Fruit fly (Drosophila melanogaster): ENCODE data around the gene CG5909.

CG5909 gene

DNA sequence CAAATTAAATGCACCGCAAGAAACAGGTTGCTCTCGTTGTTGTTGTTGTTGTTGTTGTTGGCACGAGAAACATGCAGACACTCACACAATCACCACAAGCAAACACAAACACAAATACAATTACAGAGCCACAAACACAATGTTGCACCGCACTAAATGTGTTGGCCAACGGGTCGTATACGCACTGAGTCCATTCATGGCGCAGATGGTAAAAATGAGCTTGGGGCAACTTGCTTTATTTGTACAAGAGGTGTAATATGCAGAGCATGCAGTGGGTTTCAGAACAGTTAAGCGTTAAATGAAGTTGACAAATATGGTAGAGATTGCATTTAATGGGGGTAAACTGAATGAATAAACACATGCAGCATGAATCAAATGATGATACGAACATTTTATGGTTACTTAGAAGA lies 23.0 kb upstream of the CG5909 start:
- TF ChIP-seq usp (GFP tag; optimal IDR thresholded peaks at IDR 0.05), result no peak
- no peak for TF ChIP-seq tai (GFP tag; optimal IDR thresholded peaks at IDR 0.05)
- TF ChIP-seq pan (optimal IDR thresholded peaks at IDR 0.05), result no peak
- no peak for TF ChIP-seq Hnf4 (GFP tag; optimal IDR thresholded peaks at IDR 0.05)
- TF ChIP-seq sage (GFP tag; optimal IDR thresholded peaks at IDR 0.05), result no peak
- no peak for TF ChIP-seq Dif (GFP tag; optimal IDR thresholded peaks at IDR 0.05; ENCODE audit: partially characterized antibody)
- no peak for TF ChIP-seq psq (GFP tag; optimal IDR thresholded peaks at IDR 0.05)
- TF ChIP-seq dl (GFP tag; optimal IDR thresholded peaks at IDR 0.05; ENCODE audit: insufficient read depth in 1 of 2, partially characterized antibody in 2 of 2), result no peak
- no peak for TF ChIP-seq woc (GFP tag; optimal IDR thresholded peaks at IDR 0.05)
- no peak for TF ChIP-seq Vsx2 (GFP tag; optimal IDR thresholded peaks at IDR 0.05; ENCODE audit: partially characterized antibody)
- TF ChIP-seq br (GFP tag; optimal IDR thresholded peaks at IDR 0.05), result no peak
- TF ChIP-seq rgr (GFP tag; optimal IDR thresholded peaks at IDR 0.05), result no peak
- TF ChIP-seq OdsH (GFP tag; optimal IDR thresholded peaks at IDR 0.05), result no peak
- TF ChIP-seq HLH106 (tag; optimal IDR thresholded peaks at IDR 0.05), result no peak
- no peak for TF ChIP-seq dmrt93B (GFP tag; optimal IDR thresholded peaks at IDR 0.05)
- no peak for TF ChIP-seq dsf (GFP tag; optimal IDR thresholded peaks at IDR 0.05; ENCODE audit: borderline replicate concordance)
- no peak for TF ChIP-seq jim (GFP tag; optimal IDR thresholded peaks at IDR 0.05)

DNA sequence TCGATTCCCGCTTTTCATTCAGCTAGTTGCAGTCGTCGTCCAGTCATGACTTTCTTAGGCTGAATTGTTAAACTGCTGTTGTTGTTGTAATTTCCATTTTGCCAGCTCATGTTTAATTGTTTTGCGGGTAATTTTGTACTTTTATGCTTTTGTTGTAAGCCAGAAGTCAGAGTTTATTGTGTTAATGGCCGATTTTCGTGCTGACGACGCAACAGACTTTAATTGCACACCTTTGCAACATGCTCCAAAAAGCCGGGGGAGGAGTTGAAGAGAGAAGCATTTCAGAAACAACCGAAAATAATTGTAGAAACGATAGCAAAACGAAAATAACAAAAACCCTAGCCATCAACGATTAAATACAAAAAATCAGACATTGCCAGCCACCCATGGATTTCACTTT lies 22.3 kb upstream of the CG5909 start:
- no peak for TF ChIP-seq Myc (optimal IDR thresholded peaks at IDR 0.05)
- TF ChIP-seq Dif (GFP tag; optimal IDR thresholded peaks at IDR 0.05; ENCODE audit: partially characterized antibody), result no peak
- TF ChIP-seq Hr78 (GFP tag; optimal IDR thresholded peaks at IDR 0.05), result no peak
- no peak for TF ChIP-seq Sp1 (GFP tag; optimal IDR thresholded peaks at IDR 0.05)
- TF ChIP-seq sv (GFP tag; optimal IDR thresholded peaks at IDR 0.05), result no peak
- TF ChIP-seq h (GFP tag; optimal IDR thresholded peaks at IDR 0.05), result no peak
- TF ChIP-seq fru (GFP tag; optimal IDR thresholded peaks at IDR 0.05), result no peak
- no peak for TF ChIP-seq sage (GFP tag; optimal IDR thresholded peaks at IDR 0.05)
- TF ChIP-seq jim (GFP tag; optimal IDR thresholded peaks at IDR 0.05), result no peak
- TF ChIP-seq tai (GFP tag; optimal IDR thresholded peaks at IDR 0.05), result no peak
- TF ChIP-seq psq (GFP tag; optimal IDR thresholded peaks at IDR 0.05), result no peak
- TF ChIP-seq CG9705 (GFP tag; optimal IDR thresholded peaks at IDR 0.05), result no peak
- no peak for TF ChIP-seq CG32264 (GFP tag; optimal IDR thresholded peaks at IDR 0.05)
- TF ChIP-seq Hnf4 (GFP tag; optimal IDR thresholded peaks at IDR 0.05), result no peak
- no peak for TF ChIP-seq lola (GFP tag; optimal IDR thresholded peaks at IDR 0.05)
- TF ChIP-seq ey (GFP tag; optimal IDR thresholded peaks at IDR 0.05), result no peak
- no peak for TF ChIP-seq dsf (GFP tag; optimal IDR thresholded peaks at IDR 0.05; ENCODE audit: borderline replicate concordance)

DNA sequence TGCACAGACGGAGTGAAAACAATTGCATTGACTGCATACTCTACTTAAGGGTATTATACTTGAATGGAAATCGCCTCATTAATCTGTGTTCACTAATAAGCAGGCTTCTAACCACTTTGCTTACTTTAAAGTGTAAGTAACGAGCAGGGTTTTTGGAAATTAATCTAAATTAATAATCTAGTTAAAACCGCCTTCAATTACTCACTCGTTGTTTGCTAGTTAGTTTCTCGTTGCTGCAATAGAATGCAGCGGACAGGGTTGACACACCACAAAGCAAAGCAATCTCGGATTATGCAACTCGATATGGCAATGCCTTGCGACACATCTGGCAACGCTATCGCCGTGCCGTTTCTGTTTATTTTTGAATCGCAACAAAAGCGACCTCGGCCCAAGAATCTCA lies 21.0 kb upstream of the CG5909 start:
- TF ChIP-seq pan (optimal IDR thresholded peaks at IDR 0.05), result no peak
- no peak for TF ChIP-seq woc (GFP tag; optimal IDR thresholded peaks at IDR 0.05)
- TF ChIP-seq foxo (GFP tag; optimal IDR thresholded peaks at IDR 0.05), result peak in 1 of 2 experiments; percentile 39
- TF ChIP-seq brk (GFP tag; optimal IDR thresholded peaks at IDR 0.05), result no peak
- peak; percentile 11 for TF ChIP-seq br (GFP tag; optimal IDR thresholded peaks at IDR 0.05)
- peak; percentile 16 for TF ChIP-seq fru (GFP tag; optimal IDR thresholded peaks at IDR 0.05)
- TF ChIP-seq psq (GFP tag; optimal IDR thresholded peaks at IDR 0.05), result peak; percentile 19
- no peak for TF ChIP-seq Hnf4 (GFP tag; optimal IDR thresholded peaks at IDR 0.05)
- peak; percentile 32 for TF ChIP-seq HLH106 (tag; optimal IDR thresholded peaks at IDR 0.05)
- TF ChIP-seq h (GFP tag; optimal IDR thresholded peaks at IDR 0.05), result peak; percentile 7

DNA sequence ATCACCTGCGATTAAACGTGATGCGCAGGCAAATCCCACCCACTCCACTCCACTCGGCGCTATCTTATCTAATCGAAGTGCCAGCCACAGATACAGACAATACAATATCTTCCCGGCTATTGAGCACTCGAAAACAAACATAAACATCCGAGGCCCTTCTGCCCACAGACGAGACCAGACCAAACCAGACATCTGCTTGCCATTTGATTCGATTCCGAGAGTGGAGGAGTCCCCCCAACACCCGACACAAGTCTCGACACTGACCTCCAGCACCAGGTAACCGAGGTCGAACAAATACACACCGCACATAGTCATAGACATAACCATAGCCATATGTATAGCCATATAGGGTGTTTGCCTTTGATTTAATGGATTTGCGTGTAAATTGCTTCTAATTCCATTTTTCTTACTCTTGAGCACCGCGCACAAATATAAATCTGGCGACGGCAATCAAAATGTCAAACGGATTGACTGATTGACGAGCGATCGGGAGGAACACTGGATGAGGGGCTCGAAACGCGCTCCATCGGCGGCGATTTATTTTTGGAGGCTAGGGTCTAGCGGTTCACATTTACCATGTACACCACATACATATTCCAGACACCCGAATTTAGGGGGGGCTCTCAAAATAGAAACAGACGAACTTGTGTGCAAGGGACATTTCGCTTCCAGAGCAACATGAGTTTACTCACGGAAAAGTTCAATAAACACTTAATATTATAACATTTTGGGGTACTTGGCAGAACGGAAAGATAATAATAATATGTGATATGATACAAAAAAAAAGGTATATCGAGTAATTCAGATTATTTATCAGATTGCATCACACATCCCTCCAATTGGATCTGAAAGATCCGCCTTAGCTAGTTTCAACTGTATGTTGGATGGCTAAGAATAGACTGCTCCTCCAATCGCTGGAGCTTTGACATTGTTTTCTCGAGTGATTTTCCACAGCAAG lies 11.9 kb upstream of the CG5909 start:
- no peak for TF ChIP-seq tai (GFP tag; optimal IDR thresholded peaks at IDR 0.05)
- TF ChIP-seq HLH106 (tag; optimal IDR thresholded peaks at IDR 0.05), result no peak
- no peak for TF ChIP-seq woc (GFP tag; optimal IDR thresholded peaks at IDR 0.05)
- no peak for TF ChIP-seq Hr83 (GFP tag; optimal IDR thresholded peaks at IDR 0.05; ENCODE audit: poor library complexity, severe bottlenecking)
- no peak for TF ChIP-seq Vsx2 (GFP tag; optimal IDR thresholded peaks at IDR 0.05; ENCODE audit: partially characterized antibody)

Data from whole organism, wandering third instar larva.